Worm (Caenorhabditis elegans) whole organism, early embryonic: ENCODE data around the gene ZC373.2.

Experiments
- B0310.2 ChIP-seq: sonication (generic microtip); optimal IDR thresholded peaks from 2 replicates; lab custom pipeline; 2016; ENCODE audit warnings: mild to moderate bottlenecking, missing genetic modification characterization, missing compliant biosample characterization
- F13C5.2 ChIP-seq: sonication (generic microtip); optimal IDR thresholded peaks from 2 replicates; lab custom pipeline; 2017; ENCODE audit warnings: mild to moderate bottlenecking, missing genetic modification characterization, inconsistent platforms, missing compliant biosample characterization
- ama-1 ChIP-seq: fragments of 150-350 bp; optimal IDR thresholded peaks from 2 replicates; lab custom pipeline; 2014
- hmbx-1 ChIP-seq: sonication (generic microtip); optimal IDR thresholded peaks from 2 replicates; lab custom pipeline; 2016; ENCODE audit warnings: mild to moderate bottlenecking, missing genetic modification characterization, missing compliant biosample characterization
- hmg-4 ChIP-seq: fragments of 200-800 bp; sonication (Bioruptor generic); optimal IDR thresholded peaks from 2 replicates; lab custom pipeline; 2018; ENCODE audit warnings: mild to moderate bottlenecking, missing genetic modification characterization, missing compliant biosample characterization
- pes-1 ChIP-seq: fragments of 200-800 bp; sonication (Bioruptor generic); IDR thresholded peaks from 2 replicates; pipeline ENCODE4 v1.3.6; 2022; ENCODE audit warnings: missing genetic modification reagents, missing genetic modification characterization, missing compliant biosample characterization
- scrt-1 ChIP-seq: fragments of 200-800 bp; sonication (Bioruptor generic); IDR thresholded peaks from 2 replicates; pipeline ENCODE4 v1.3.6; 2022; ENCODE audit warnings: missing genetic modification characterization, missing compliant biosample characterization
- sea-1 ChIP-seq: fragments of 200-800 bp; sonication (Bioruptor generic); conservative IDR thresholded peaks from 2 replicates; pipeline ENCODE4 v1.3.6; 2022; ENCODE audit warnings: missing genetic modification characterization, missing compliant biosample characterization
- tbx-37 ChIP-seq: fragments of 200-800 bp; sonication (Bioruptor generic); conservative IDR thresholded peaks from 2 replicates; pipeline ENCODE4 v1.3.6; 2022; ENCODE audit warnings: missing genetic modification reagents, missing genetic modification characterization, missing compliant biosample characterization

DNA sequence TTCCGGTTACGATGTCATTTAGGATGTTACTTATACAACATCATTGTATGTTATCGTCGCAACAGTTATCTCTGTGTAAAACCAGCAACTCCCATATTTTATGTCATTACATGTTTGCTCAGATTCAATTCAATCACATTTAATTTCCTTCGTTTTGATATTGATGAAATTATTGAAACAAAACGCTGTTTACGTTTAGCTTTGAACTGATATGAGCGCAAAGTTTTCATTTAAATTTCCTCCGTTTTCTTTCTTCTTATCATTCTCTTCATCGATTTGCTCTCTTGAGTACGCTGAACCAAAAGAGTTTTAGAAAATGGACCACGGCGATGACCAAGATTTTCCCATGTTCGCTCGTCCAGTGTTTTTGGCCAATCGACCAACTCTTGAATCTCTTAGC is 27.4 kb downstream of the ZC373.2 start, which contains the start of gene sek-6:
- TF ChIP-seq scrt-1 (GFP tag; lab: Robert Waterston, UW) (no peak), ama-1 (no peak), hmbx-1 (tag; lab: Kevin White, UChicago) (no peak), F13C5.2 (no peak), pes-1 (GFP tag; lab: Robert Waterston, UW) (no peak), B0310.2 (tag; lab: Kevin White, UChicago) (no peak), sea-1 (GFP tag; lab: Robert Waterston, UW) (no peak), hmg-4 (GFP tag; lab: Kevin White, UChicago) (no peak), tbx-37 (GFP tag; lab: Robert Waterston, UW) (no peak)
